Fruit fly (Drosophila melanogaster): Measurements from ENCODE around the gene CG5001.

CG5001 gene

DNA sequence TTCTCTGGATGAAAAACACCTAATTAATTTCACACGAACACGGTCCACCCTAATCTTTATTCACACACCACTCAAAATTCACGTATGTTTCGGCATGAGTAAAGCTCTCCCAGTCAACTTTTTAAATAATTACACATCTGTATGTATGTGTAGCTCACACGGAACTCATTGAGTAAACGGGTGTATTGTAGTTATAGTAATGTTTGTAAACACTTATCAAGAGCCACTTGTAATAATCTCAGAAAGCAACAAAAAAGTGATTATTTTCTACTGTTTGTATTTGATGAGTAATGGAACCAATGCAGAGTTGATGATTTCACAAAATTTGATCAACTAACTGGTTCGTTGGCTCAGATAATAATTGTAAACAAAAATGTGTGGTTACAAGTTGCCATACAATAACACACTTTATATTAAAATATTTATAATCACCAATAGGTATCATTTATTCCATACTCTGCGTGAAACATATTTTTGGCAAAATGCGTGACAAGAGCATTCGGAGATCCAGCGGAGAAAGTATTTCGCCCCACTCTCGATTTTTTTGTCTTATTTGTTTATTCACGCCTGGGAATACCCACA is 32.4 kb downstream of the CG5001 start (continued):
- TF ChIP-seq sr (GFP tag; IDR thresholded peaks at IDR 0.05) = no peak
- no peak for TF ChIP-seq tin (GFP tag; optimal IDR thresholded peaks at IDR 0.05)
- peak; percentile 31 for TF ChIP-seq CG9437 (GFP tag; optimal IDR thresholded peaks at IDR 0.05)
- TF ChIP-seq CG15269 (tag; optimal IDR thresholded peaks at IDR 0.05) = peak; percentile 48
- TF ChIP-seq ac (GFP tag; optimal IDR thresholded peaks at IDR 0.05) = no peak
- 0 out of 3 replicates have a peak, but pooled peaks have one; percentile 30 for TF ChIP-seq otp (GFP tag; IDR thresholded peaks at IDR 0.05)
- no peak for TF ChIP-seq CG16813 (GFP tag; IDR thresholded peaks at IDR 0.05; ENCODE audit: partially characterized antibody)
- TF ChIP-seq tup (GFP tag; optimal IDR thresholded peaks at IDR 0.05) = no peak
- no peak for TF ChIP-seq scrt (GFP tag; optimal IDR thresholded peaks at IDR 0.05)
- TF ChIP-seq CG10565 (GFP tag; optimal IDR thresholded peaks at IDR 0.05) = no peak
- TF ChIP-seq knrl (GFP tag; IDR thresholded peaks at IDR 0.05; ENCODE audit: partially characterized antibody) = no peak
- TF ChIP-seq CG11085 (GFP tag; IDR thresholded peaks at IDR 0.05) = no peak
- TF ChIP-seq Med (GFP tag) = peak; percentile 44
- no peak for TF ChIP-seq CG18011 (GFP tag; optimal IDR thresholded peaks at IDR 0.05)
- peak in 1 of 2 experiments; percentile 44 for TF ChIP-seq eve (GFP tag; optimal IDR thresholded peaks at IDR 0.05)
- no peak for TF ChIP-seq Vsx1 (GFP tag; optimal IDR thresholded peaks at IDR 0.05)
- no peak for TF ChIP-seq Nf-YC (tag; optimal IDR thresholded peaks at IDR 0.05)
- no peak for TF ChIP-seq CG32767 (GFP tag; IDR thresholded peaks at IDR 0.05)
- TF ChIP-seq B-H2 (GFP tag; optimal IDR thresholded peaks at IDR 0.05) = no peak
- no peak; the same call in 1 of the 2 replicates for TF ChIP-seq GATAe (GFP tag; conservative IDR thresholded peaks at IDR 0.05)
- peak; percentile 73 for TF ChIP-seq slbo (GFP tag; IDR thresholded peaks at IDR 0.05)
- TF ChIP-seq Kr (GFP tag; optimal IDR thresholded peaks at IDR 0.05) = no peak
- TF ChIP-seq nerfin-1 (tag; optimal IDR thresholded peaks at IDR 0.05) = no peak
- no peak for TF ChIP-seq nom (GFP tag; optimal IDR thresholded peaks at IDR 0.05)
- TF ChIP-seq CkIIα-i1 (GFP tag; IDR thresholded peaks at IDR 0.05) = no peak
- no peak for TF ChIP-seq CG9876 (GFP tag; optimal IDR thresholded peaks at IDR 0.05)
- TF ChIP-seq HLH3B (GFP tag; IDR thresholded peaks at IDR 0.05) = no peak
- no peak for TF ChIP-seq eyg (GFP tag; optimal IDR thresholded peaks at IDR 0.05)
- no peak for TF ChIP-seq CG4404 (GFP tag; IDR thresholded peaks at IDR 0.05)
- TF ChIP-seq pfk (GFP tag; optimal IDR thresholded peaks at IDR 0.05) = no peak
- no peak for TF ChIP-seq pb (GFP tag; optimal IDR thresholded peaks at IDR 0.05)
- no peak for TF ChIP-seq gsb (GFP tag; IDR thresholded peaks at IDR 0.05)
- no peak for TF ChIP-seq Hmx (GFP tag; optimal IDR thresholded peaks at IDR 0.05)
- no peak for TF ChIP-seq crp (GFP tag; optimal IDR thresholded peaks at IDR 0.05)
- TF ChIP-seq CG2712 (tag; optimal IDR thresholded peaks at IDR 0.05) = no peak
- TF ChIP-seq CG12299 (tag; optimal IDR thresholded peaks at IDR 0.05) = no peak
- no peak for TF ChIP-seq vfl (GFP tag; optimal IDR thresholded peaks at IDR 0.05)
- TF ChIP-seq Sry-δ (GFP tag; optimal IDR thresholded peaks at IDR 0.05) = no peak
- TF ChIP-seq Xbp1 (GFP tag; optimal IDR thresholded peaks at IDR 0.05) = peak; percentile 53
- no peak for TF ChIP-seq CG13424 (tag; optimal IDR thresholded peaks at IDR 0.05)
- TF ChIP-seq Dip2 (GFP tag; IDR thresholded peaks at IDR 0.05) = no peak
- TF ChIP-seq ems (GFP tag; optimal IDR thresholded peaks at IDR 0.05) = no peak
- no peak for TF ChIP-seq CG3838 (GFP tag; optimal IDR thresholded peaks at IDR 0.05)
- no peak for TF ChIP-seq lbe (GFP tag; optimal IDR thresholded peaks at IDR 0.05)
- no peak for TF ChIP-seq Dfd (GFP tag; optimal IDR thresholded peaks at IDR 0.05)
- no peak for TF ChIP-seq CG4820 (GFP tag; optimal IDR thresholded peaks at IDR 0.05)
- TF ChIP-seq nerfin-2 (GFP tag; IDR thresholded peaks at IDR 0.05; ENCODE audit: partially characterized antibody) = no peak
- no peak for TF ChIP-seq NC2α (GFP tag; optimal IDR thresholded peaks at IDR 0.05)
- TF ChIP-seq CG2875 (GFP tag; optimal IDR thresholded peaks at IDR 0.05) = no peak
- no peak for TF ChIP-seq NfI (GFP tag; optimal IDR thresholded peaks at IDR 0.05)

All from whole organism, embryonic.